Worm (Caenorhabditis elegans) whole organism, young adult: Measurements from ENCODE around the gene mdt-10.
A peak's percentile ranks its signal among the peaks of the same experiment; 100 is the strongest.

Experiments used
- B0019.2 ChIP-seq: fragments of 200-800 bp; sonication (Bioruptor generic); conservative IDR thresholded peaks from 2 replicates; pipeline ENCODE4 v1.3.6; 2022; ENCODE audit warnings: missing genetic modification reagents, missing genetic modification characterization, missing compliant biosample characterization
- B0261.1 ChIP-seq: sonication (generic microtip); optimal IDR thresholded peaks from 2 replicates; lab custom pipeline; 2016; ENCODE audit warnings: mild to moderate bottlenecking, missing genetic modification characterization, moderate library complexity, missing compliant biosample characterization
- F52B5.7 ChIP-seq: sonication (generic microtip); optimal IDR thresholded peaks from 2 replicates; lab custom pipeline; 2016; ENCODE audit warnings: mild to moderate bottlenecking, missing genetic modification characterization, missing compliant biosample characterization
- F55B11.4 ChIP-seq: sonication (generic microtip); optimal IDR thresholded peaks from 2 replicates; lab custom pipeline; 2016; ENCODE audit warnings: missing compliant biosample characterization, missing genetic modification characterization, borderline replicate concordance; ENCODE audit not compliant: insufficient read depth
- K12H6.12 ChIP-seq: fragments of 200-800 bp; sonication (Bioruptor generic); optimal IDR thresholded peaks from 2 replicates; lab custom pipeline; 2018; ENCODE audit warnings: mild to moderate bottlenecking, missing genetic modification characterization, missing compliant biosample characterization
- Y53F4B.3 ChIP-seq: fragments of 200-800 bp; sonication (Bioruptor generic); IDR thresholded peaks from 2 replicates; pipeline ENCODE4 v1.3.6; 2022; ENCODE audit warnings: missing genetic modification reagents, missing genetic modification characterization, missing compliant biosample characterization
- Y95B8A.8 ChIP-seq: fragments of 200-800 bp; sonication (Bioruptor generic); IDR thresholded peaks from 2 replicates; pipeline ENCODE4 v1.3.6; 2022; ENCODE audit warnings: missing genetic modification reagents, missing genetic modification characterization, missing compliant biosample characterization
- aptf-2 ChIP-seq: fragments of 200-800 bp; sonication (Bioruptor generic); conservative IDR thresholded peaks from 2 replicates; pipeline ENCODE4 v1.3.6; 2022; ENCODE audit warnings: missing genetic modification reagents, missing genetic modification characterization, missing compliant biosample characterization
- atf-7 ChIP-seq: sonication (generic microtip); optimal IDR thresholded peaks from 2 replicates; lab custom pipeline; 2017; ENCODE audit warnings: mild to moderate bottlenecking, missing genetic modification characterization, missing compliant biosample characterization
- cebp-1 ChIP-seq, 2 experiments: fragments of 200-800 bp in 1 of 2; sonication (Bioruptor generic) in 1 of 2; sonication (generic microtip) in 1 of 2; IDR thresholded peaks in 1 of 2; optimal IDR thresholded peaks in 1 of 2; 2 replicates each; pipeline versions ENCODE4 v1.3.6 to Lab custom; 2017 to 2022; ENCODE audit warnings: missing compliant biosample characterization in 2 of 2, missing genetic modification characterization in 2 of 2, mild to moderate bottlenecking in 1 of 2, missing genetic modification reagents in 1 of 2, moderate library complexity in 1 of 2
- chd-7 ChIP-seq: sonication (generic microtip); optimal IDR thresholded peaks from 2 replicates; lab custom pipeline; 2016; ENCODE audit warnings: mild to moderate bottlenecking, missing genetic modification characterization, moderate library complexity, missing compliant biosample characterization
- efl-1 ChIP-seq: fragments of 150-350 bp; optimal IDR thresholded peaks from 2 replicates; lab custom pipeline; 2014; ENCODE audit warnings: missing biosample characterization, missing genetic modification reagents, missing genetic modification characterization
- egl-18 ChIP-seq: fragments of 200-800 bp; sonication (Bioruptor generic); IDR thresholded peaks from 2 replicates; pipeline ENCODE4 v1.3.6; 2022; ENCODE audit warnings: missing genetic modification reagents, missing genetic modification characterization, missing compliant biosample characterization
- egl-44 ChIP-seq: fragments of 200-800 bp; sonication (Bioruptor generic); IDR thresholded peaks from 2 replicates; pipeline ENCODE4 v1.3.6; 2022; ENCODE audit warnings: missing genetic modification reagents, missing genetic modification characterization, missing compliant biosample characterization
- gei-17 ChIP-seq: fragments of 200-800 bp; sonication (Bioruptor generic); optimal IDR thresholded peaks from 2 replicates; lab custom pipeline; 2018; ENCODE audit warnings: mild to moderate bottlenecking, missing genetic modification characterization, missing compliant biosample characterization
- hlh-12 ChIP-seq: sonication (generic microtip); optimal IDR thresholded peaks from 2 replicates; lab custom pipeline; 2016; ENCODE audit warnings: missing genetic modification characterization, missing compliant biosample characterization
- hmg-1.2 ChIP-seq: fragments of 200-800 bp; sonication (Bioruptor generic); IDR thresholded peaks from 2 replicates; pipeline ENCODE4 v1.3.6; 2022; ENCODE audit warnings: missing genetic modification reagents, missing genetic modification characterization, missing compliant biosample characterization
- hrde-1 ChIP-seq: sonication (generic microtip); optimal IDR thresholded peaks from 2 replicates; lab custom pipeline; 2016; ENCODE audit warnings: missing genetic modification characterization, mild to moderate bottlenecking, missing compliant biosample characterization, moderate library complexity, missing genotype, missing genetic modification reagents, borderline replicate concordance
- lag-1 ChIP-seq: fragments of 200-800 bp; sonication (Bioruptor generic); IDR thresholded peaks from 2 replicates; pipeline ENCODE4 v1.3.6; 2022; ENCODE audit warnings: missing genetic modification reagents, missing genetic modification characterization, missing compliant biosample characterization
- let-526 ChIP-seq: fragments of 200-800 bp; sonication (Bioruptor generic); IDR thresholded peaks from 2 replicates; pipeline ENCODE4 v1.3.6; 2022; ENCODE audit warnings: missing genetic modification reagents, missing genetic modification characterization, missing compliant biosample characterization
- lin-35 ChIP-seq, 3 experiments: fragments of 150-350 bp in 2 of 3; sonication (generic microtip) in 1 of 3; optimal IDR thresholded peaks; 2 replicates each; lab custom pipeline; 2014 to 2018; ENCODE audit warnings: missing biosample characterization in 3 of 3, missing genetic modification characterization in 3 of 3, missing genetic modification reagents in 3 of 3
- lin-40 ChIP-seq: sonication (generic microtip); optimal IDR thresholded peaks from 2 replicates; lab custom pipeline; 2016; ENCODE audit warnings: missing genetic modification characterization, mild to moderate bottlenecking, missing compliant biosample characterization, missing genotype, missing genetic modification reagents
- madf-10 ChIP-seq: sonication (generic microtip); optimal IDR thresholded peaks from 2 replicates; lab custom pipeline; 2016; ENCODE audit warnings: mild to moderate bottlenecking, missing genetic modification characterization, missing compliant biosample characterization
- madf-3 ChIP-seq: fragments of 200-800 bp; sonication (Bioruptor generic); IDR thresholded peaks from 2 replicates; pipeline ENCODE4 v1.3.6; 2022; ENCODE audit warnings: missing genetic modification reagents, missing genetic modification characterization, missing compliant biosample characterization
- madf-6 ChIP-seq: fragments of 200-800 bp; sonication (Bioruptor generic); IDR thresholded peaks from 2 replicates; pipeline ENCODE4 v1.3.6; 2022; ENCODE audit warnings: missing genetic modification reagents, missing genetic modification characterization, missing compliant biosample characterization
- madf-8 ChIP-seq: fragments of 200-800 bp; sonication (Bioruptor generic); conservative IDR thresholded peaks from 2 replicates; pipeline ENCODE4 v1.3.6; 2022; ENCODE audit warnings: missing genetic modification reagents, missing genetic modification characterization, missing compliant biosample characterization
- mcd-1 ChIP-seq: fragments of 200-800 bp; sonication (Bioruptor generic); IDR thresholded peaks from 2 replicates; pipeline ENCODE4 v1.3.6; 2022; ENCODE audit warnings: missing genetic modification reagents, missing genetic modification characterization, missing compliant biosample characterization
- nfya-1 ChIP-seq: sonication (generic microtip); optimal IDR thresholded peaks from 2 replicates; lab custom pipeline; 2017; ENCODE audit warnings: antibody characterized with exemption, missing compliant biosample characterization, missing genetic modification characterization, borderline replicate concordance; ENCODE audit not compliant: insufficient read depth
- nfyb-1 ChIP-seq: fragments of 200-800 bp; sonication (Bioruptor generic); IDR thresholded peaks from 2 replicates; pipeline ENCODE4 v1.3.6; 2022; ENCODE audit warnings: missing genetic modification reagents, missing genetic modification characterization, missing compliant biosample characterization
- nhr-80 ChIP-seq: sonication (generic microtip); optimal IDR thresholded peaks from 2 replicates; lab custom pipeline; 2016; ENCODE audit warnings: missing genetic modification characterization, missing compliant biosample characterization
- rcor-1 ChIP-seq: fragments of 200-800 bp; sonication (Bioruptor generic); IDR thresholded peaks from 2 replicates; pipeline ENCODE4 v1.3.6; 2022; ENCODE audit warnings: missing genetic modification reagents, missing genetic modification characterization, missing compliant biosample characterization
- rec-8 ChIP-seq, 2 experiments: sonication (generic microtip); optimal IDR thresholded peaks; 2 replicates each; lab custom pipeline; 2016; ENCODE audit warnings: mild to moderate bottlenecking in 2 of 2, missing genetic modification characterization in 2 of 2, missing genetic modification reagents in 2 of 2, missing genotype in 2 of 2, missing biosample characterization in 1 of 2, missing compliant biosample characterization in 1 of 2, moderate library complexity in 1 of 2
- repo-1 ChIP-seq: sonication (generic microtip); optimal IDR thresholded peaks from 2 replicates; lab custom pipeline; 2017; ENCODE audit warnings: mild to moderate bottlenecking, missing genetic modification characterization, missing compliant biosample characterization
- snpc-4 ChIP-seq, 5 experiments: fragments of 150-350 bp in 1 of 5; sonication (generic microtip) in 4 of 5; optimal IDR thresholded peaks; 2 replicates each; lab custom pipeline; 2014 to 2018; ENCODE audit warnings: missing genetic modification characterization in 5 of 5, missing biosample characterization in 3 of 5, antibody characterized with exemption in 2 of 5, mild to moderate bottlenecking in 2 of 5, missing compliant biosample characterization in 2 of 5, missing genotype in 2 of 5, moderate library complexity in 2 of 5, missing genetic modification reagents in 1 of 5
- sptf-2 ChIP-seq: fragments of 200-800 bp; sonication (Bioruptor generic); optimal IDR thresholded peaks from 2 replicates; lab custom pipeline; 2018; ENCODE audit warnings: mild to moderate bottlenecking, missing genetic modification characterization, missing compliant biosample characterization
- unc-62 ChIP-seq: fragments of 150-350 bp; optimal IDR thresholded peaks from 2 replicates; lab custom pipeline; 2014; ENCODE audit warnings: missing biosample characterization, missing genetic modification reagents, missing genetic modification characterization
- ztf-25 ChIP-seq: fragments of 200-800 bp; sonication (Bioruptor generic); IDR thresholded peaks from 2 replicates; pipeline ENCODE4 v1.3.6; 2022; ENCODE audit warnings: missing genetic modification reagents, missing genetic modification characterization, missing compliant biosample characterization
- ztf-3 ChIP-seq: fragments of 200-800 bp; sonication (Bioruptor generic); optimal IDR thresholded peaks from 2 replicates; lab custom pipeline; 2018; ENCODE audit warnings: mild to moderate bottlenecking, missing genetic modification characterization, missing compliant biosample characterization

Gene mdt-10

DNA sequence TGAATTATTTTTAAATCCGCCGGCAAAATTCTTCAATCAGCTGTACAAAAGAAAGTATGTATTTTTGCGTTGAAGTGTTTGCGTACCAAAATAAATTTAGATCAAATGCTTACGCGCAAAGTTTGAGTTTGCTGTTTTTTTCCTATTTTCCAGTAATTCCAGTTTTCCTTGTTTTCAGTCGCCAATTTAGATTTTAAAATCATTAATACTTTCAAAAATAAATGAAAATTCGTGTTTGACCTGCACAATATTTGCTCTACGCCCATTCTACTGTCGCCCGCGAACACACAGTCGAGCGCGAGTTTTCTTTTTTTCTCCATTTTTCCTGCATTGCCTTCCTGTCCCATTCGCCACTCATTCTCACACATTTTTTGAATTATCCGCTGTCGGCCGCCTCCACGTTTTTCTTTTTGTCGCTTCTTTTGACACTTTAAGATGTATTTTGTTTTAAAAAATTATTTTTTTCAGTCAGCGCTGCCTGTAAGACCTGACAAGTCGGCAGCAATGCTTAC, 38.0 kb upstream of the mdt-10 start, which contains the start of gene ptc-1 (continued):
- TF ChIP-seq egl-44 (GFP tag; lab: Robert Waterston, UW): no peak
- TF ChIP-seq Y95B8A.8 (GFP tag; lab: Robert Waterston, UW): no peak
- TF ChIP-seq gei-17 (GFP tag; lab: Kevin White, UChicago): no peak
- TF ChIP-seq cebp-1 (GFP tag; IDR thresholded peaks at IDR 0.05; lab: Robert Waterston, UW): no peak
- TF ChIP-seq cebp-1 (tag; optimal IDR thresholded peaks at IDR 0.05; lab: Kevin White, UChicago): no peak
- TF ChIP-seq repo-1 (tag; lab: Kevin White, UChicago): no peak
- 0 out of 2 replicates have a peak, but pooled peaks have one; percentile 21 for TF ChIP-seq B0019.2
- TF ChIP-seq mcd-1: no peak
- no peak for TF ChIP-seq B0261.1 (tag; lab: Kevin White, UChicago)
- no peak for TF ChIP-seq unc-62 (GFP tag; lab: Kevin White, UChicago)
- TF ChIP-seq egl-18 (GFP tag; lab: Robert Waterston, UW): no peak
- TF ChIP-seq madf-3 (GFP tag; lab: Robert Waterston, UW): no peak
- TF ChIP-seq nfya-1: no peak
- TF ChIP-seq hrde-1: no peak
- TF ChIP-seq F52B5.7 (tag; lab: Kevin White, UChicago): no peak
- no peak for TF ChIP-seq rcor-1 (GFP tag; lab: Robert Waterston, UW)
- no peak for TF ChIP-seq rec-8 (tag; optimal IDR thresholded peaks at IDR 0.05; lab: Kevin White, UChicago)
- no peak for TF ChIP-seq hlh-12
- peak; percentile 83 for TF ChIP-seq efl-1
- no peak for TF ChIP-seq madf-10 (tag; lab: Kevin White, UChicago)
- no peak for TF ChIP-seq sptf-2 (GFP tag; lab: Kevin White, UChicago)
- TF ChIP-seq chd-7 (tag; lab: Kevin White, UChicago): no peak
- no peak for TF ChIP-seq snpc-4 (GFP tag; optimal IDR thresholded peaks at IDR 0.05; lab: Kevin White, UChicago)
- no peak for TF ChIP-seq snpc-4 (tag; optimal IDR thresholded peaks at IDR 0.05; lab: Kevin White, UChicago)
- no peak for TF ChIP-seq aptf-2 (GFP tag; lab: Robert Waterston, UW)
- TF ChIP-seq nfyb-1 (GFP tag; lab: Robert Waterston, UW): no peak
- no peak for TF ChIP-seq let-526 (GFP tag; lab: Robert Waterston, UW)
- TF ChIP-seq ztf-3 (GFP tag; lab: Kevin White, UChicago): no peak
- TF ChIP-seq madf-6 (GFP tag; lab: Robert Waterston, UW): peak; percentile 91
- TF ChIP-seq lag-1 (GFP tag; lab: Robert Waterston, UW): no peak
- TF ChIP-seq madf-8 (GFP tag; lab: Robert Waterston, UW): peak; percentile 62
- no peak for TF ChIP-seq ztf-25 (GFP tag; lab: Robert Waterston, UW)
- no peak for TF ChIP-seq Y53F4B.3 (GFP tag; lab: Robert Waterston, UW)
- TF ChIP-seq, all 124 proteins: peak for 17

DNA sequence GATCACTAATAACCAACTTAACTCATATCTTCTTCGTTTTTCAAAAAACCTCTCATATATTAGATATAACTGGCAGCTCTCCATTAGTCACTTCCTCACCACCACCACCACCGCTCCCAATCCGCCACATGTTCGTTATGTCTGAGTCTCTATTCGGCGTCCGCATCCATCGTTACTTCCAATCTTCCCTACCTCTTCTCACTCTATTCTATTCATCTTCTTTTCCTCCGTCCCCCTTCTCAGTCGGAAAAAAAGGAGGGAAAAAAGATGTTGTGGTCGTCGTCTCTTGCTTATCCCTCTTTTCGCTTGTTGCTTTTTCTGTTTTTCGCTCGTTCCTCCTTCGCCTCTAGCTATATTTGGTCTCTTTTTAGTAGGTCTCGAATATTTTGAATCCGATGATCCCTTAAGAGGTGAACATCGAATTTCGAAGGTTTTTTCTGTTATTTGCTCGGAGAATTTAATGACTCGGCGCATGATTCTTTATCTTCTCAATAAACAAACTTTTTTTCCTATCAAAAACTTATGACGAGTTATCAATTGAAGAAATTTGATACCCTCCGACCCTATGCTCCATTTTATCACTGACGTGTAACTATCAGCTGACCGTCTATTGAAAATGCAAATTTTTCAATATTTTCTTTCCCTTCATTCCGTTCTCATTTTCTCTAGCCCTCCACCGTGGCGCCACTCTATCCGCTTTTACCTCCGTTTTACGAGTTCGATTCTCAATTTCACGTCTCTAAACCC, 37.2 kb upstream of the mdt-10 start:
- TF ChIP-seq atf-7 (tag; lab: Kevin White, UChicago) (peak; percentile 1), cebp-1 (GFP tag; IDR thresholded peaks at IDR 0.05; lab: Robert Waterston, UW) (no peak), cebp-1 (tag; optimal IDR thresholded peaks at IDR 0.05; lab: Kevin White, UChicago) (peak; percentile 33), lin-35 (GFP tag; optimal IDR thresholded peaks at IDR 0.05; lab: Kevin White, UChicago) (peak in 1 of 3 experiments; percentile 65), snpc-4 (GFP tag; optimal IDR thresholded peaks at IDR 0.05; lab: Kevin White, UChicago) (no peak), snpc-4 (tag; optimal IDR thresholded peaks at IDR 0.05; lab: Kevin White, UChicago) (peak in 1 of 4 experiments; percentile 4), nfyb-1 (GFP tag; lab: Robert Waterston, UW) (0 out of 2 replicates have a peak, but pooled peaks have one; percentile 7), madf-6 (GFP tag; lab: Robert Waterston, UW) (no peak), hmg-1.2 (peak; percentile 48; the same call in 1 of the 2 replicates), lin-40 (tag; lab: Kevin White, UChicago) (no peak), nhr-80 (tag; lab: Kevin White, UChicago) (peak; percentile 62), K12H6.12 (tag; lab: Kevin White, UChicago) (peak; percentile 38), F55B11.4 (tag; lab: Kevin White, UChicago) (no peak)
